Worm (Caenorhabditis elegans) whole organism, midembryonic: ENCODE measurements around the gene pgp-1.

Experiments
- T22C8.4 ChIP-seq: fragments of 200-800 bp; sonication (Bioruptor generic); IDR thresholded peaks from 2 replicates; pipeline ENCODE4 v1.3.6; 2022; ENCODE audit warnings: missing genetic modification characterization, missing compliant biosample characterization
- cog-1 ChIP-seq: sonication (generic microtip); optimal IDR thresholded peaks from 2 replicates; lab custom pipeline; 2016; ENCODE audit warnings: missing genetic modification characterization, missing compliant biosample characterization
- flt-1 ChIP-seq: fragments of 200-800 bp; sonication (Bioruptor generic); IDR thresholded peaks from 2 replicates; pipeline ENCODE4 v1.3.6; 2022; ENCODE audit warnings: missing genetic modification characterization, missing compliant biosample characterization
- klf-2 ChIP-seq: fragments of 200-800 bp; sonication (Bioruptor generic); conservative IDR thresholded peaks from 2 replicates; pipeline ENCODE4 v1.3.6; 2022; ENCODE audit warnings: missing genetic modification reagents, missing genetic modification characterization, missing compliant biosample characterization
- med-1 ChIP-seq: sonication (generic microtip); optimal IDR thresholded peaks from 2 replicates; lab custom pipeline; 2017; ENCODE audit warnings: missing genetic modification characterization, mild to moderate bottlenecking, missing compliant biosample characterization, antibody characterized with exemption, missing genetic modification reagents; ENCODE audit not compliant: insufficient read depth
- ref-1 ChIP-seq: fragments of 200-800 bp; sonication (Bioruptor generic); conservative IDR thresholded peaks from 2 replicates; pipeline ENCODE4 v1.3.6; 2022; ENCODE audit warnings: missing genetic modification reagents, missing genetic modification characterization, missing compliant biosample characterization
- tab-1 ChIP-seq: fragments of 200-800 bp; sonication (Bioruptor generic); IDR thresholded peaks from 2 replicates; pipeline ENCODE4 v1.3.6; 2022; ENCODE audit warnings: missing genetic modification characterization, missing compliant biosample characterization
- ztf-23 ChIP-seq: fragments of 200-800 bp; sonication (Bioruptor generic); IDR thresholded peaks from 2 replicates; pipeline ENCODE4 v1.3.6; 2022; ENCODE audit warnings: missing genetic modification reagents, missing genetic modification characterization, missing compliant biosample characterization
- ztf-29 ChIP-seq: fragments of 200-800 bp; sonication (Bioruptor generic); IDR thresholded peaks from 2 replicates; pipeline ENCODE4 v1.3.6; 2022; ENCODE audit warnings: missing genetic modification reagents, missing genetic modification characterization, missing compliant biosample characterization

The pgp-1 gene

DNA sequence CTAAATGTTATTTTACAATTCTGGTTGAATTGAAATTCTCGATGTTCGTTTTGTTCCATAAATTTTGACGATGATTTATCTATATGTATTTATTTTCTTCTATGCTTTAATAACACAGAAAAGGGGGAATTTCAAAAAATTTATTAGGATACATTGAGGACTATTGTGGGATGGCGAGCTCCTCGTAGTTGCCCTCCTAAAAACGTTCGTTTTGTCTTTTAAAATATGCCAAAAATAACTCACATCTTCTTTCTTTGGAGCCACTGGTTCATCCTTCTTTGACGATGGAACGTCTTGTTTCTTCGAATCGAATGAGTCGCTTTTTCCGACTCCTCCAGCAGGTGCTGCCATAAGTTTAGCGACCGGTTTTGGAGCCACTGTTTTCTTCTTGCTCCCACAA is 28.4 kb downstream of the pgp-1 start:
- TF ChIP-seq klf-2 (GFP tag; lab: Robert Waterston, UW): no peak

DNA sequence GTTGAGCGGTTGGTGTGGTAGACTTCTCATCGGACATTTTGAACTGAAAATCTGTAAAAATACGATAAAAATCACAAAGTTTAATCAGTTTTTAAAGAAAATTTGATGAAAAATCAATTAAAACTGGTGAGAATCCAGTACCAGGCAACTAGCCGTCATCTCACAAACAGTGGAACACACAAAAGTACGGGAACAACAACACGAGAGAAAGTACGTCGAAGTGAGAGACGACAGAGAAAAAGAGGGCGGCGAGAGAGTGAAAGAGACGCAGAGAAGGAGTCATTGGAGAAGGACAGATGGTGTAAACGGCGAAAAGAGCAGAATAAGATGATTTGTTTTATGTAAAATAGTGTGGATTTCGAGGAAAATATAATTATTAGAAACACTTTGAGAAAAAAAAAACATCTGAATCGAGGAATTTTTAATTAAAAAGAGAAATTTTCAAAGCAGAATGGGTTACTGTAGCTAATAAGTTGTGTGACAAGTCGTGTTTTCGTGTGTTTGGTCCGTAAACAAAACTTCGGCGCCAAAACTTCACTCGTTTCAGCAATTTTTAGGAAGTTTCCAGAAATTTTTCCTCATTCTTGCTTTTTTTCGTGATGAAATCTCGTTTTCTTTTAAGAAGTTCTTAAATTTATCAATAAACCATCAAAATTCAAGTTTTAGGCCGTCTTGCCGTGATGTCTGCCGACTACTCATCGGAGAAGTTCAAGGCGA is 31.6 kb downstream of the pgp-1 start, which contains the start of the genes hsb-1 and let-99:
TSS of gene hsb-1 (minus strand) at position 51 of the 717 bp plus-strand sequence.
TSS of gene let-99 (plus strand) at position 667 of the 717 bp plus-strand sequence.
- TF ChIP-seq T22C8.4: no peak
- no peak for TF ChIP-seq klf-2 (GFP tag; lab: Robert Waterston, UW)
- TF ChIP-seq ztf-23 (GFP tag; lab: Robert Waterston, UW): no peak
- TF ChIP-seq cog-1 (tag; lab: Kevin White, UChicago): no peak
- TF ChIP-seq tab-1 (GFP tag; lab: Robert Waterston, UW): no peak
- TF ChIP-seq ref-1 (GFP tag; lab: Robert Waterston, UW): no peak
- no peak for TF ChIP-seq ztf-29 (GFP tag; lab: Robert Waterston, UW)
- no peak for TF ChIP-seq flt-1 (GFP tag; lab: Robert Waterston, UW)
- no peak for TF ChIP-seq med-1 (GFP tag; lab: Kevin White, UChicago)

ce11 chrIV:12565933-12566540 is 32.9 kb downstream of the pgp-1 start, which contains the start of gene eak-7:
TSS of gene eak-7 (minus strand) at chrIV:12565983.
- no peak for TF ChIP-seq T22C8.4
- TF ChIP-seq ztf-29 (GFP tag; lab: Robert Waterston, UW): no peak
- no peak for TF ChIP-seq flt-1 (GFP tag; lab: Robert Waterston, UW)
- no peak for TF ChIP-seq cog-1 (tag; lab: Kevin White, UChicago)
- TF ChIP-seq med-1 (GFP tag; lab: Kevin White, UChicago): no peak
- TF ChIP-seq ztf-23 (GFP tag; lab: Robert Waterston, UW): no peak
- TF ChIP-seq ref-1 (GFP tag; lab: Robert Waterston, UW): no peak
- TF ChIP-seq klf-2 (GFP tag; lab: Robert Waterston, UW): no peak
- TF ChIP-seq tab-1 (GFP tag; lab: Robert Waterston, UW): no peak

- no peak for TF ChIP-seq ztf-29 (GFP tag; lab: Robert Waterston, UW)
- TF ChIP-seq klf-2 (GFP tag; lab: Robert Waterston, UW): no peak
- TF ChIP-seq T22C8.4: no peak
- no peak for TF ChIP-seq med-1 (GFP tag; lab: Kevin White, UChicago)
Observed at ce11 chrIV:12560568-12560967, 38.4 kb downstream of the pgp-1 start, which contains the start of gene snb-7. TSS of gene snb-7 (plus strand) at chrIV:12560868.

ce11 chrIV:12558925-12559450 is 40.0 kb downstream of the pgp-1 start, which contains the start of the genes ZK795.2 and ZK795.3:
TSS of gene ZK795.2 (minus strand) at chrIV:12558975.
TSS of gene ZK795.3 (plus strand) at chrIV:12559365.
- no peak for TF ChIP-seq T22C8.4
- TF ChIP-seq med-1 (GFP tag; lab: Kevin White, UChicago): no peak
- TF ChIP-seq ztf-23 (GFP tag; lab: Robert Waterston, UW): no peak
- TF ChIP-seq ref-1 (GFP tag; lab: Robert Waterston, UW): no peak
- TF ChIP-seq cog-1 (tag; lab: Kevin White, UChicago): no peak
- TF ChIP-seq klf-2 (GFP tag; lab: Robert Waterston, UW): no peak
- no peak for TF ChIP-seq ztf-29 (GFP tag; lab: Robert Waterston, UW)

DNA sequence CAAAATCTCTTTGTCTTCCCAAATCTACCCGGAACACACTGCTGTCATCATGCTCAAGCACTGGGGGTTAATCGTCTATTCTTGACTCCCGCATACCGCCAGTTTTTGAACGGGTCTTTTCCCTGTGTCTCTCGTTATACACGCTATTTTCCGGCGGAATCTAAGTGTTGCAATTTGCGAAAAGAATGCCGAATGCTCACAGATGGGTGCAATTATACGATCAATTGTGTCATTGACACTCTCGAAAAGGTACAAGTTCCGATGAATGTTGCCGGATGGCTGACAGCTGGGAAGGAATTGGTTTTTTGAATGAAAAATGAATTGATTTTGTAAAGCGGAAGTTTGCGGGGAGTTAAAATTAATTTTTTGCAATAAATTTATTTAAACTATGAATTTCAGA is 47.0 kb downstream of the pgp-1 start:
- TF ChIP-seq flt-1 (GFP tag; lab: Robert Waterston, UW) (no peak), ztf-23 (GFP tag; lab: Robert Waterston, UW) (no peak), T22C8.4 (no peak), cog-1 (tag; lab: Kevin White, UChicago) (no peak), tab-1 (GFP tag; lab: Robert Waterston, UW) (no peak), klf-2 (GFP tag; lab: Robert Waterston, UW) (no peak), ztf-29 (GFP tag; lab: Robert Waterston, UW) (no peak), med-1 (GFP tag; lab: Kevin White, UChicago) (no peak), ref-1 (GFP tag; lab: Robert Waterston, UW) (no peak)

DNA sequence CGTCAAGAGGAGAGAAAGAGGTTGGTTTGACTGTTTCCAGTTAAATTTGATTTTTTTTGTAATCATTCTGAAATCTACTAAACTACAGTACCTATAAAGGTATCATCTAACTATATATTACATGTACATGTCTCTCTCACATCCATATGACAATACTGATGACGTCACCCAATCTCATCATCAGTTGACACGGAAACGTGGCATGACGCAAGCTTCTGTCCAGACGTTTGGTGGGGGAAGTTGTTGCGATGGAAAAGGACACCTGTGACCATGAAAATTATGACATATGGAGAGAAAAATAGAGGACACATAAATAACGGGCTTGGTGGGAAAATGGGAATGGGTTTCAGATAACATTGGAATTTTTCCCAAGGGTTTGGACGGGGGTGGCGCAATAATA is 50.0 kb downstream of the pgp-1 start:
- TF ChIP-seq tab-1 (GFP tag; lab: Robert Waterston, UW): no peak
- TF ChIP-seq ref-1 (GFP tag; lab: Robert Waterston, UW): no peak
- no peak for TF ChIP-seq cog-1 (tag; lab: Kevin White, UChicago)
- TF ChIP-seq med-1 (GFP tag; lab: Kevin White, UChicago): no peak
- TF ChIP-seq T22C8.4: no peak
- TF ChIP-seq ztf-29 (GFP tag; lab: Robert Waterston, UW): no peak
- no peak for TF ChIP-seq ztf-23 (GFP tag; lab: Robert Waterston, UW)
- TF ChIP-seq klf-2 (GFP tag; lab: Robert Waterston, UW): no peak
- no peak for TF ChIP-seq flt-1 (GFP tag; lab: Robert Waterston, UW)

- TF ChIP-seq T22C8.4 (no peak), med-1 (GFP tag; lab: Kevin White, UChicago) (no peak), klf-2 (GFP tag; lab: Robert Waterston, UW) (no peak), cog-1 (tag; lab: Kevin White, UChicago) (no peak), ref-1 (GFP tag; lab: Robert Waterston, UW) (no peak), flt-1 (GFP tag; lab: Robert Waterston, UW) (no peak), tab-1 (GFP tag; lab: Robert Waterston, UW) (no peak)
Observed at ce11 chrIV:12547824-12548223, 51.1 kb downstream of the pgp-1 start, which contains the start of gene ipmk-1. TSS of gene ipmk-1 (plus strand) at chrIV:12548124.

ce11 chrIV:12545902-12546301 is 53.1 kb downstream of the pgp-1 start:
- TF ChIP-seq cog-1 (tag; lab: Kevin White, UChicago) (no peak), med-1 (GFP tag; lab: Kevin White, UChicago) (no peak), ref-1 (GFP tag; lab: Robert Waterston, UW) (no peak), T22C8.4 (no peak), tab-1 (GFP tag; lab: Robert Waterston, UW) (no peak), ztf-29 (GFP tag; lab: Robert Waterston, UW) (no peak), ztf-23 (GFP tag; lab: Robert Waterston, UW) (no peak), klf-2 (GFP tag; lab: Robert Waterston, UW) (no peak), flt-1 (GFP tag; lab: Robert Waterston, UW) (no peak)
